Fruit fly (Drosophila melanogaster): ENCODE data around the gene Rala.

Rala gene

dm6 chrX:3745264-3745564 is 25.8 kb upstream of the Rala start (continued):
- TF ChIP-seq Hey (tag; optimal IDR thresholded peaks at IDR 0.05) (peak; percentile 67), Nf-YB (GFP tag; optimal IDR thresholded peaks at IDR 0.05) (no peak), CG15073 (GFP tag; optimal IDR thresholded peaks at IDR 0.05) (no peak), Hr3 (GFP tag; optimal IDR thresholded peaks at IDR 0.05) (peak; percentile 9), pros (GFP tag; optimal IDR thresholded peaks at IDR 0.05) (no peak), YL-1 (GFP tag; optimal IDR thresholded peaks at IDR 0.05) (no peak), dan (GFP tag; IDR thresholded peaks at IDR 0.05) (no peak), knrl (GFP tag; IDR thresholded peaks at IDR 0.05; ENCODE audit: partially characterized antibody) (no peak), CG11093 (GFP tag; IDR thresholded peaks at IDR 0.05) (no peak), Doc3 (GFP tag; IDR thresholded peaks at IDR 0.05; ENCODE audit: partially characterized antibody) (no peak), esg (GFP tag; conservative IDR thresholded peaks at IDR 0.05) (no peak), bab2 (GFP tag; optimal IDR thresholded peaks at IDR 0.05) (no peak), CG7357 (GFP tag; IDR thresholded peaks at IDR 0.05) (no peak), CG10979 (tag; optimal IDR thresholded peaks at IDR 0.05) (peak; percentile 38), ase (GFP tag; IDR thresholded peaks at IDR 0.05) (no peak), CG10565 (GFP tag; optimal IDR thresholded peaks at IDR 0.05) (no peak), sim (GFP tag; IDR thresholded peaks at IDR 0.05) (no peak), E2f2 (GFP tag; IDR thresholded peaks at IDR 0.05) (no peak), CG2199 (GFP tag; IDR thresholded peaks at IDR 0.05) (no peak), phol (tag; optimal IDR thresholded peaks at IDR 0.05) (peak; percentile 41), sens (GFP tag) (peak; percentile 87), her (GFP tag; optimal IDR thresholded peaks at IDR 0.05) (no peak), sug (tag; optimal IDR thresholded peaks at IDR 0.05) (no peak), CG34422 (GFP tag; IDR thresholded peaks at IDR 0.05) (no peak), ac (GFP tag; optimal IDR thresholded peaks at IDR 0.05) (no peak), gcm (GFP tag; optimal IDR thresholded peaks at IDR 0.05) (no peak), CG4730 (GFP tag; IDR thresholded peaks at IDR 0.05) (no peak), tap (tag; optimal IDR thresholded peaks at IDR 0.05) (no peak), Oli (tag; optimal IDR thresholded peaks at IDR 0.05) (peak; percentile 51), CG17802 (tag; optimal IDR thresholded peaks at IDR 0.05) (no peak), Atf6 (GFP tag; IDR thresholded peaks at IDR 0.05) (peak; percentile 61), kah (GFP tag; optimal IDR thresholded peaks at IDR 0.05) (no peak), dysf (GFP tag; IDR thresholded peaks at IDR 0.05) (peak; percentile 43; the same call in 1 of the 3 replicates), ttk (GFP tag; IDR thresholded peaks at IDR 0.05) (no peak), C15 (GFP tag; IDR thresholded peaks at IDR 0.05) (no peak), CG11456 (GFP tag; IDR thresholded peaks at IDR 0.05) (no peak), onecut (GFP tag; IDR thresholded peaks at IDR 0.05) (no peak), Ets65A (GFP tag) (peak; percentile 35), Chrac-16 (GFP tag; optimal IDR thresholded peaks at IDR 0.05) (no peak), lab (GFP tag; optimal IDR thresholded peaks at IDR 0.05) (peak; percentile 70), CG1603 (tag; optimal IDR thresholded peaks at IDR 0.05) (peak; percentile 57), pnt (GFP tag; optimal IDR thresholded peaks at IDR 0.05) (no peak), nau (GFP tag; optimal IDR thresholded peaks at IDR 0.05) (no peak), bbx (GFP tag; IDR thresholded peaks at IDR 0.05; ENCODE audit: partially characterized antibody) (no peak), schlank (tag; optimal IDR thresholded peaks at IDR 0.05) (no peak), MTF-1 (GFP tag; optimal IDR thresholded peaks at IDR 0.05; ENCODE audit: borderline replicate concordance) (no peak), Hmx (GFP tag; optimal IDR thresholded peaks at IDR 0.05) (no peak), crol (GFP tag; IDR thresholded peaks at IDR 0.05) (no peak), CG17612 (GFP tag; IDR thresholded peaks at IDR 0.05) (no peak), Camta (GFP tag; optimal IDR thresholded peaks at IDR 0.05) (peak; percentile 33), shn (GFP tag; optimal IDR thresholded peaks at IDR 0.05) (no peak), CG12236 (GFP tag; optimal IDR thresholded peaks at IDR 0.05) (no peak), Meics (GFP tag; optimal IDR thresholded peaks at IDR 0.05) (peak; percentile 40)
